Fruit fly (Drosophila melanogaster): ENCODE data around the gene CG5039.

CG5039 gene

DNA sequence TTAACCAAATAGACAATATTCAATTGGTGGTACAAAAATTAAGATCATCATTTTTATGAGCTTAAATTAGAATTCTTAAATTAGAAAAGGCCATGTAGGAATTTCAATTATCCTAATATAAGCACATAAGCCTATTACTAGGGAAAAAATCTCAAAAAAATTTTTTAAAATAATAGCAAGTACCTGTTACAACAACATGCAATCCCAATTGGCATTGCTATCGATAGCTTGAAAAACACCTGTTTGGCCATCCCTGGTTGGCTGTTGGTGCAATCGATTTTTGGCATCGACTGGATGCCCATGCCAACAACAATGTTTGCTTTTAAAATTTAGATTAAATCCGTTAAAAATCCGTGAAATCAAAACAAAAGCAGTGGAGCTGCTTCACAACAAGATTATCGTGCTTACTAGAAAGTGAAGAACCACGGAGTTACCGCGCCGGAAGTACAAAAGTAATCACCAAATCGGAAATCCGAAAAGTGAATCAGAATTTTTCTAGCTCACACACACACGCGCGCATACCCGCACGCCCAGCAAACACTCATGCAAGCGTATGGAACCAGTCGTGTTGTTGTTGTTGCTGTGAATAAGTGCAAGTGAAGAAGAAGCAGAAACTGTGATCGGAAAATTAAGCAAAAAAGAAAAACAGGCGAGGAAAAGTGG, 16.8 kb upstream of the CG5039 start, which contains the start of gene RASSF8 (continued):
- no peak for TF ChIP-seq Hr51 (GFP tag; optimal IDR thresholded peaks at IDR 0.05)
- peak; percentile 32 for TF ChIP-seq her (GFP tag; optimal IDR thresholded peaks at IDR 0.05)
- peak; percentile 95 for TF ChIP-seq CG4360 (GFP tag; IDR thresholded peaks at IDR 0.05)
- TF ChIP-seq scrt (GFP tag; optimal IDR thresholded peaks at IDR 0.05) = no peak
- peak; percentile 46 for TF ChIP-seq CG32532 (GFP tag; IDR thresholded peaks at IDR 0.05)
- peak; percentile 7 for TF ChIP-seq CG2712 (tag; optimal IDR thresholded peaks at IDR 0.05)
- TF ChIP-seq CG2678 (tag; optimal IDR thresholded peaks at IDR 0.05) = peak; percentile 22
- TF ChIP-seq HLH3B (GFP tag; IDR thresholded peaks at IDR 0.05) = no peak
- TF ChIP-seq TFAM (GFP tag; optimal IDR thresholded peaks at IDR 0.05) = no peak
- TF ChIP-seq hbn (GFP tag; IDR thresholded peaks at IDR 0.05; ENCODE audit: partially characterized antibody) = peak; percentile 48; the same call in 1 of the 2 replicates
- TF ChIP-seq CG8944 (GFP tag; optimal IDR thresholded peaks at IDR 0.05) = peak; percentile 22
- TF ChIP-seq Dll (GFP tag; IDR thresholded peaks at IDR 0.05; ENCODE audit: partially characterized antibody) = peak; percentile 72
- peak; percentile 18 for TF ChIP-seq B-H2 (GFP tag; optimal IDR thresholded peaks at IDR 0.05)
- TF ChIP-seq bbx (GFP tag; IDR thresholded peaks at IDR 0.05; ENCODE audit: partially characterized antibody) = peak; percentile 64
- TF ChIP-seq CG34224 (GFP tag; IDR thresholded peaks at IDR 0.05; ENCODE audit: partially characterized antibody) = peak; percentile 45; the same call in 2 of the 3 replicates
- TF ChIP-seq kni (GFP tag; optimal IDR thresholded peaks at IDR 0.05) = peak; percentile 66
- TF ChIP-seq CG3281 (GFP tag; optimal IDR thresholded peaks at IDR 0.05) = no peak
- peak; percentile 53; the same call in 1 of the 3 replicates for TF ChIP-seq CG17361 (GFP tag; IDR thresholded peaks at IDR 0.05)
- TF ChIP-seq bsh (GFP tag; optimal IDR thresholded peaks at IDR 0.05) = peak in 1 of 2 experiments; percentile 16
- TF ChIP-seq ci (GFP tag; IDR thresholded peaks at IDR 0.05) = 0 out of 3 replicates have a peak, but pooled peaks have one; percentile 7
- TF ChIP-seq Gug (GFP tag; IDR thresholded peaks at IDR 0.05) = peak; percentile 26; the same call in 1 of the 4 replicates
- TF ChIP-seq prd (optimal IDR thresholded peaks at IDR 0.05) = no peak
- 0 out of 3 replicates have a peak, but pooled peaks have one; percentile 10 for TF ChIP-seq prd (GFP tag; IDR thresholded peaks at IDR 0.05)
- no peak for TF ChIP-seq BtbVII (GFP tag; optimal IDR thresholded peaks at IDR 0.05)
- TF ChIP-seq CG1233 (GFP tag; optimal IDR thresholded peaks at IDR 0.05) = peak; percentile 7
- TF ChIP-seq esg (GFP tag; conservative IDR thresholded peaks at IDR 0.05) = 0 out of 2 replicates have a peak, but pooled peaks have one; percentile 14
- TF ChIP-seq Myb (GFP tag; optimal IDR thresholded peaks at IDR 0.05) = peak; percentile 57
- peak; percentile 84 for TF ChIP-seq onecut (GFP tag; IDR thresholded peaks at IDR 0.05)
- peak; percentile 14; the same call in 1 of the 2 replicates for TF ChIP-seq Atf6 (GFP tag; IDR thresholded peaks at IDR 0.05)
- no peak for TF ChIP-seq lola (GFP tag; optimal IDR thresholded peaks at IDR 0.05)
- TF ChIP-seq CG12659 (GFP tag; optimal IDR thresholded peaks at IDR 0.05) = peak; percentile 36
- peak; percentile 38 for TF ChIP-seq CG31441 (GFP tag; IDR thresholded peaks at IDR 0.05)
- no peak for TF ChIP-seq psq (GFP tag; optimal IDR thresholded peaks at IDR 0.05)
- TF ChIP-seq CG12391 (tag; optimal IDR thresholded peaks at IDR 0.05) = peak; percentile 30
- peak; percentile 44 for TF ChIP-seq Xbp1 (GFP tag; optimal IDR thresholded peaks at IDR 0.05)
- TF ChIP-seq dpn (GFP tag; optimal IDR thresholded peaks at IDR 0.05) = peak; percentile 8 to 45
- peak; percentile 29 for TF ChIP-seq Dp (GFP tag; optimal IDR thresholded peaks at IDR 0.05)
- peak; percentile 44; the same call in 1 of the 3 replicates for TF ChIP-seq CG7963 (GFP tag; IDR thresholded peaks at IDR 0.05; ENCODE audit: partially characterized antibody)
- peak; percentile 15 for TF ChIP-seq trem (tag; optimal IDR thresholded peaks at IDR 0.05)
- peak; percentile 17 for TF ChIP-seq sqz (GFP tag; optimal IDR thresholded peaks at IDR 0.05)
- peak; percentile 2 for TF ChIP-seq CG4854 (GFP tag; optimal IDR thresholded peaks at IDR 0.05)
- peak; percentile 1 for TF ChIP-seq CG4617 (GFP tag; optimal IDR thresholded peaks at IDR 0.05; ENCODE audit: borderline replicate concordance)
- peak; percentile 7; the same call in 1 of the 3 replicates for TF ChIP-seq zen2 (GFP tag; IDR thresholded peaks at IDR 0.05; ENCODE audit: partially characterized antibody)
- no peak for TF ChIP-seq tll (GFP tag; optimal IDR thresholded peaks at IDR 0.05)
- TF ChIP-seq CG5953 (GFP tag; IDR thresholded peaks at IDR 0.05) = no peak
- TF ChIP-seq HmgZ (tag; optimal IDR thresholded peaks at IDR 0.05) = peak; percentile 48
- peak; percentile 76 for TF ChIP-seq Rfx (GFP tag; IDR thresholded peaks at IDR 0.05)

Data from whole organism, embryonic.